Worm (Caenorhabditis elegans): ENCODE data around the gene F02C12.2.

The F02C12.2 gene

ce11 chrX:13358573-13358972 lies 40.5 kb downstream of the F02C12.2 start (continued):
- TF ChIP-seq lim-7 (GFP tag; IDR thresholded peaks at IDR 0.05) (no peak), lin-29 (GFP tag; IDR thresholded peaks at IDR 0.05) (no peak), dve-1 (tag; optimal IDR thresholded peaks at IDR 0.05; ENCODE audit: insufficient read depth) (peak; percentile 89), saeg-2 (GFP tag; IDR thresholded peaks at IDR 0.05) (0 out of 2 replicates have a peak, but pooled peaks have one; percentile 20), pqm-1 (tag; optimal IDR thresholded peaks at IDR 0.05) (no peak), egl-43 (GFP tag; IDR thresholded peaks at IDR 0.05) (0 out of 2 replicates have a peak, but pooled peaks have one; percentile 36), F26F4.8 (GFP tag; conservative IDR thresholded peaks at IDR 0.05) (no peak), gei-8 (GFP tag; optimal IDR thresholded peaks at IDR 0.05) (peak; percentile 89), D1046.2 (GFP tag; IDR thresholded peaks at IDR 0.05) (no peak), zip-2 (tag; optimal IDR thresholded peaks at IDR 0.05) (peak; percentile 19), nhr-28 (tag; optimal IDR thresholded peaks at IDR 0.05) (peak; percentile 91), snpc-4 (tag; optimal IDR thresholded peaks at IDR 0.05) (no peak), zfp-2 (tag; optimal IDR thresholded peaks at IDR 0.05) (no peak), nhr-237 (tag; optimal IDR thresholded peaks at IDR 0.05) (no peak), jun-1 (tag; optimal IDR thresholded peaks at IDR 0.05) (no peak), lin-13 (GFP tag; optimal IDR thresholded peaks at IDR 0.05) (no peak), Y105C5A.15 (GFP tag; IDR thresholded peaks at IDR 0.05) (no peak), daf-12 (tag; optimal IDR thresholded peaks at IDR 0.05) (no peak), rbr-2 (tag; optimal IDR thresholded peaks at IDR 0.05) (peak; percentile 49), F37D6.2 (tag; optimal IDR thresholded peaks at IDR 0.05) (no peak), spr-1 (tag; optimal IDR thresholded peaks at IDR 0.05) (no peak), mxl-3 (GFP tag; optimal IDR thresholded peaks at IDR 0.05) (peak; percentile 100), ztf-11 (tag; optimal IDR thresholded peaks at IDR 0.05) (no peak), ZK546.5 (tag; optimal IDR thresholded peaks at IDR 0.05) (no peak), Y48G9A.11 (GFP tag; IDR thresholded peaks at IDR 0.05) (no peak), unc-130 (GFP tag; optimal IDR thresholded peaks at IDR 0.05) (no peak), tra-1 (GFP tag; IDR thresholded peaks at IDR 0.05) (peak; percentile 94), nhr-41 (GFP tag; IDR thresholded peaks at IDR 0.05) (no peak), nhr-6 (tag; optimal IDR thresholded peaks at IDR 0.05) (peak; percentile 78), ceh-20 (GFP tag; IDR thresholded peaks at IDR 0.05) (0 out of 2 replicates have a peak, but pooled peaks have one; percentile 16), lin-38 (GFP tag; IDR thresholded peaks at IDR 0.05) (no peak), mdl-1 (tag; optimal IDR thresholded peaks at IDR 0.05) (peak; percentile 77 to 94), dmd-9 (GFP tag; IDR thresholded peaks at IDR 0.05) (no peak), lin-1 (GFP tag; IDR thresholded peaks at IDR 0.05) (peak; percentile 76), nhr-42 (GFP tag; IDR thresholded peaks at IDR 0.05) (peak; percentile 68; the same call in 1 of the 2 replicates), lir-3 (tag; optimal IDR thresholded peaks at IDR 0.05) (no peak), unc-62 (GFP tag; optimal IDR thresholded peaks at IDR 0.05 in 1 of 2) (peak in 1 of 2 experiments; percentile 98), unc-62 (tag; optimal IDR thresholded peaks at IDR 0.05) (no peak), zfp-3 (GFP tag; conservative IDR thresholded peaks at IDR 0.05) (no peak), T20F7.1 (GFP tag; optimal IDR thresholded peaks at IDR 0.05) (no peak), mep-1 (tag; optimal IDR thresholded peaks at IDR 0.05) (peak; percentile 75), tag-97 (GFP tag; IDR thresholded peaks at IDR 0.05) (no peak), F44E2.7 (GFP tag; IDR thresholded peaks at IDR 0.05) (no peak), php-3 (GFP tag; IDR thresholded peaks at IDR 0.05) (peak; percentile 45; the same call in 1 of the 2 replicates), mes-2 (tag; optimal IDR thresholded peaks at IDR 0.05; ENCODE audit: poor library complexity, severe bottlenecking) (peak; percentile 23), aha-1 (tag) (peak; percentile 99), dmd-8 (GFP tag; IDR thresholded peaks at IDR 0.05) (no peak), vab-7 (GFP tag; IDR thresholded peaks at IDR 0.05) (no peak), nhr-102 (tag; optimal IDR thresholded peaks at IDR 0.05) (peak; percentile 83), aly-2 (tag; optimal IDR thresholded peaks at IDR 0.05) (no peak), sdz-12 (GFP tag; optimal IDR thresholded peaks at IDR 0.05) (no peak), lsy-2 (tag; optimal IDR thresholded peaks at IDR 0.05) (peak; percentile 12 to 73), hlh-11 (tag; optimal IDR thresholded peaks at IDR 0.05) (peak; percentile 95)

Measured in whole organism, L4 larva.